Worm (Caenorhabditis elegans) whole organism, L2 larva: ENCODE measurements around the gene F57H12.5.

ENCODE experiments used
- ama-1 ChIP-seq: fragments of 150-350 bp; optimal IDR thresholded peaks from 2 replicates; lab custom pipeline; 2018; ENCODE audit warnings: inconsistent platforms
- lsy-2 ChIP-seq, 2 experiments: fragments of 150-350 bp in 1 of 2; sonication (generic microtip) in 1 of 2; optimal IDR thresholded peaks; 2 replicates each; lab custom pipeline; 2014 to 2017; ENCODE audit warnings: missing biosample characterization in 2 of 2, missing genetic modification characterization in 2 of 2
- mdl-1 ChIP-seq, 2 experiments: fragments of 150-350 bp in 1 of 2; sonication (generic microtip) in 1 of 2; optimal IDR thresholded peaks; 2 replicates each; lab custom pipeline; 2017; ENCODE audit warnings: missing biosample characterization in 2 of 2, missing genetic modification characterization in 2 of 2
- nhr-23 ChIP-seq: fragments of 150-350 bp; optimal IDR thresholded peaks from 2 replicates; lab custom pipeline; 2014; ENCODE audit warnings: missing biosample characterization, missing genetic modification reagents, missing genetic modification characterization
- unc-39 ChIP-seq: fragments of 150-350 bp; optimal IDR thresholded peaks from 2 replicates; lab custom pipeline; 2014; ENCODE audit warnings: missing biosample characterization, missing genetic modification characterization
- unc-62 ChIP-seq: fragments of 150-350 bp; optimal IDR thresholded peaks from 2 replicates; lab custom pipeline; 2014; ENCODE audit warnings: missing biosample characterization, missing genetic modification reagents, missing genetic modification characterization
- ztf-11 ChIP-seq: sonication (generic microtip); optimal IDR thresholded peaks from 2 replicates; lab custom pipeline; 2017; ENCODE audit warnings: missing biosample characterization, missing genetic modification characterization

ce11 chrIV:7987083-7987482 lies 20.0 kb downstream of the F57H12.5 start, which contains the start of gene mec-17:
- TF ChIP-seq ztf-11 (tag; lab: Kevin White, UChicago) (no peak), unc-62 (GFP tag; lab: Kevin White, UChicago) (no peak), mdl-1 (tag; optimal IDR thresholded peaks at IDR 0.05; lab: Kevin White, UChicago) (no peak), ama-1 (lab: Kevin White, UChicago) (no peak), nhr-23 (tag; lab: Kevin White, UChicago) (no peak), lsy-2 (tag; optimal IDR thresholded peaks at IDR 0.05; lab: Kevin White, UChicago) (no peak), unc-39 (no peak)
